Fruit fly (Drosophila melanogaster) whole organism, wandering third instar larva: Measurements from ENCODE around the gene Charon.

Experiments
- Abd-B ChIP-seq: fragments of >200 bp; optimal IDR thresholded peaks from 2 replicates; lab custom pipeline; 2017; ENCODE audit warnings: missing biosample characterization, missing genetic modification characterization
- CG32264 ChIP-seq: fragments of 200-800 bp; sonication (Bioruptor generic); optimal IDR thresholded peaks from 2 replicates; lab custom pipeline; 2016; ENCODE audit warnings: missing biosample characterization, missing genetic modification characterization
- CG9705 ChIP-seq: fragments of 200-800 bp; sonication (Bioruptor generic); optimal IDR thresholded peaks from 2 replicates; lab custom pipeline; 2018; ENCODE audit warnings: missing biosample characterization, mild to moderate bottlenecking, missing genetic modification characterization
- CrebA ChIP-seq: fragments of 200-800 bp; sonication (Bioruptor generic); optimal IDR thresholded peaks from 2 replicates; lab custom pipeline; 2016; ENCODE audit warnings: missing biosample characterization, mild to moderate bottlenecking, missing genetic modification characterization, borderline replicate concordance
- Dfd ChIP-seq: fragments of >200 bp; optimal IDR thresholded peaks from 2 replicates; lab custom pipeline; 2017; ENCODE audit warnings: missing biosample characterization, missing genetic modification characterization
- Dif ChIP-seq: fragments of 200-275, 200-300 bp; sonication (Bioruptor generic); optimal IDR thresholded peaks from 2 replicates; lab custom pipeline; 2018; ENCODE audit warnings: missing biosample characterization, missing genetic modification characterization; ENCODE audit not compliant: partially characterized antibody
- GATAd ChIP-seq: sonication (Bioruptor generic); optimal IDR thresholded peaks from 2 replicates; lab custom pipeline; 2016; ENCODE audit warnings: missing biosample characterization, missing genetic modification characterization
- HLH106 ChIP-seq: fragments of 200-800 bp; optimal IDR thresholded peaks from 3 replicates; lab custom pipeline; 2019; ENCODE audit warnings: missing biosample characterization, mild to moderate bottlenecking, missing genetic modification characterization, moderate library complexity
- Hnf4 ChIP-seq: fragments of 200-800 bp; sonication (Bioruptor generic); optimal IDR thresholded peaks from 2 replicates; lab custom pipeline; 2016; ENCODE audit warnings: missing biosample characterization, mild to moderate bottlenecking, missing genetic modification characterization
- Hr78 ChIP-seq: fragments of >200 bp; optimal IDR thresholded peaks from 2 replicates; lab custom pipeline; 2017; ENCODE audit warnings: missing biosample characterization, missing genetic modification characterization
- Hr83 ChIP-seq: fragments of 200-300 bp; sonication (Bioruptor generic); optimal IDR thresholded peaks from 2 replicates; lab custom pipeline; 2016; ENCODE audit warnings: missing biosample characterization, mild to moderate bottlenecking, missing genetic modification characterization, moderate library complexity; ENCODE audit not compliant: poor library complexity, severe bottlenecking
- Jra ChIP-seq: sonication (Bioruptor generic); optimal IDR thresholded peaks from 2 replicates; lab custom pipeline; 2016; ENCODE audit warnings: missing biosample characterization, missing genetic modification characterization
- Mio ChIP-seq: sonication (Bioruptor generic); optimal IDR thresholded peaks from 2 replicates; lab custom pipeline; 2016; ENCODE audit warnings: missing biosample characterization, missing genetic modification characterization
- Myc ChIP-seq: fragments of >200 bp; optimal IDR thresholded peaks from 2 replicates; lab custom pipeline; 2017
- N ChIP-seq: fragments of >200 bp; optimal IDR thresholded peaks from 2 replicates; lab custom pipeline; 2018; ENCODE audit warnings: missing biosample characterization, missing external identifiers, missing genetic modification characterization
- OdsH ChIP-seq: fragments of 200-800 bp; sonication (Bioruptor generic); optimal IDR thresholded peaks from 2 replicates; lab custom pipeline; 2016; ENCODE audit warnings: missing biosample characterization, mild to moderate bottlenecking, missing genetic modification characterization
- Rel ChIP-seq, 2 experiments: fragments of 200-800 bp; sonication (Bioruptor generic) in 1 of 2; optimal IDR thresholded peaks; 2 replicates in 1 of 2; 3 replicates in 1 of 2; lab custom pipeline; 2016 to 2019; ENCODE audit warnings: mild to moderate bottlenecking in 2 of 2, missing biosample characterization in 2 of 2, missing genetic modification characterization in 2 of 2, moderate library complexity in 1 of 2
- Sp1 ChIP-seq: fragments of 200-800 bp; sonication (Bioruptor generic); optimal IDR thresholded peaks from 3 replicates; lab custom pipeline; 2019; ENCODE audit warnings: missing biosample characterization, mild to moderate bottlenecking, missing genetic modification characterization, moderate library complexity
- Vsx2 ChIP-seq: fragments of 200-300, 225-300 bp; sonication (Bioruptor generic); optimal IDR thresholded peaks from 2 replicates; lab custom pipeline; 2018; ENCODE audit warnings: missing biosample characterization, missing genetic modification characterization; ENCODE audit not compliant: partially characterized antibody
- br ChIP-seq: fragments of 200-800 bp; sonication (Bioruptor generic); optimal IDR thresholded peaks from 2 replicates; lab custom pipeline; 2016; ENCODE audit warnings: missing biosample characterization, missing genetic modification characterization
- brk ChIP-seq: fragments of 200-800 bp; sonication (Bioruptor generic); optimal IDR thresholded peaks from 2 replicates; lab custom pipeline; 2016; ENCODE audit warnings: missing biosample characterization, mild to moderate bottlenecking, missing genetic modification characterization
- dl ChIP-seq, 2 experiments: fragments of 175-275, 200-275 bp in 1 of 2; fragments of 200-275 bp in 1 of 2; sonication (Bioruptor generic); optimal IDR thresholded peaks; lab custom pipeline; 2018; ENCODE audit warnings: mild to moderate bottlenecking in 2 of 2, missing biosample characterization in 2 of 2, missing genetic modification characterization in 2 of 2, moderate library complexity in 2 of 2; ENCODE audit not compliant: partially characterized antibody in 2 of 2, insufficient read depth in 1 of 2
- dmrt93B ChIP-seq: fragments of 200-800 bp; sonication (Bioruptor generic); optimal IDR thresholded peaks from 2 replicates; lab custom pipeline; 2018; ENCODE audit warnings: missing biosample characterization, mild to moderate bottlenecking, missing genetic modification characterization
- dsf ChIP-seq: sonication (Bioruptor generic); optimal IDR thresholded peaks from 2 replicates; lab custom pipeline; 2016; ENCODE audit warnings: missing biosample characterization, missing genetic modification characterization, borderline replicate concordance
- ey ChIP-seq: fragments of 200-800 bp; sonication (Bioruptor generic); optimal IDR thresholded peaks from 2 replicates; lab custom pipeline; 2016; ENCODE audit warnings: missing biosample characterization, missing genetic modification characterization
- foxo ChIP-seq, 2 experiments: fragments of 200-800 bp; sonication (Bioruptor generic); optimal IDR thresholded peaks; 2 replicates in 1 of 2; 3 replicates in 1 of 2; lab custom pipeline; 2016 to 2017; ENCODE audit warnings: missing biosample characterization in 2 of 2, missing genetic modification characterization in 2 of 2
- fru ChIP-seq: fragments of 200-800 bp; sonication (Bioruptor generic); optimal IDR thresholded peaks from 3 replicates; lab custom pipeline; 2016; ENCODE audit warnings: missing biosample characterization, mild to moderate bottlenecking, missing genetic modification characterization
- h ChIP-seq: fragments of 200-800 bp; sonication (Bioruptor generic); optimal IDR thresholded peaks from 3 replicates; lab custom pipeline; 2016; ENCODE audit warnings: missing biosample characterization, mild to moderate bottlenecking, missing genetic modification characterization
- jim ChIP-seq: fragments of 175-275, 200-325 bp; sonication (Bioruptor generic); optimal IDR thresholded peaks from 2 replicates; lab custom pipeline; 2016; ENCODE audit warnings: missing biosample characterization, mild to moderate bottlenecking, missing genetic modification characterization
- lola ChIP-seq: fragments of >200 bp; optimal IDR thresholded peaks from 2 replicates; lab custom pipeline; 2017; ENCODE audit warnings: missing biosample characterization, missing genetic modification characterization
- pan ChIP-seq: fragments of >200 bp; optimal IDR thresholded peaks from 2 replicates; lab custom pipeline; 2017
- psq ChIP-seq: fragments of 200-800 bp; sonication (Bioruptor generic); optimal IDR thresholded peaks from 3 replicates; lab custom pipeline; 2017; ENCODE audit warnings: missing biosample characterization, mild to moderate bottlenecking, missing genetic modification characterization, moderate library complexity
- rgr ChIP-seq: fragments of 200-800 bp; sonication (Bioruptor generic); optimal IDR thresholded peaks from 3 replicates; lab custom pipeline; 2016; ENCODE audit warnings: missing biosample characterization, mild to moderate bottlenecking, missing genetic modification characterization
- sage ChIP-seq: fragments of 200-800 bp; sonication (Bioruptor generic); optimal IDR thresholded peaks from 2 replicates; lab custom pipeline; 2016; ENCODE audit warnings: missing biosample characterization, mild to moderate bottlenecking, missing genetic modification characterization
- sv ChIP-seq: fragments of 200-800 bp; sonication (Bioruptor generic); optimal IDR thresholded peaks from 3 replicates; lab custom pipeline; 2016; ENCODE audit warnings: missing biosample characterization, missing genetic modification characterization
- tai ChIP-seq: sonication (Bioruptor generic); optimal IDR thresholded peaks from 2 replicates; lab custom pipeline; 2016; ENCODE audit warnings: missing biosample characterization, missing genetic modification characterization
- usp ChIP-seq: fragments of >200 bp; optimal IDR thresholded peaks from 2 replicates; lab custom pipeline; 2017; ENCODE audit warnings: missing biosample characterization, missing genetic modification characterization
- woc ChIP-seq: sonication (Bioruptor generic); optimal IDR thresholded peaks from 2 replicates; lab custom pipeline; 2016; ENCODE audit warnings: missing biosample characterization, mild to moderate bottlenecking, missing genetic modification characterization

The Charon gene

dm6 chr2L:1172704-1173107 lies at the start of gene Charon, which contains the start of gene CG4887:
TSS of gene Charon (minus strand) at chr2L:1172805.
TSS of gene CG4887 (plus strand) at chr2L:1173009.
- TF ChIP-seq CrebA (no peak), GATAd (GFP tag; lab: Kevin White, UChicago) (peak; percentile 88), h (GFP tag; lab: Kevin White, UChicago) (peak; percentile 94), CG9705 (GFP tag; lab: Kevin White, UChicago) (peak; percentile 73), dl (GFP tag; optimal IDR thresholded peaks at IDR 0.05; lab: Kevin White, UChicago; ENCODE audit: insufficient read depth in 1 of 2, partially characterized antibody in 2 of 2) (no peak), Myc (lab: Kevin White, UChicago) (peak; percentile 73), sage (no peak), woc (GFP tag; lab: Kevin White, UChicago) (no peak), Abd-B (GFP tag; lab: Kevin White, UChicago) (no peak), Mio (GFP tag; lab: Kevin White, UChicago) (peak; percentile 48), rgr (GFP tag; lab: Kevin White, UChicago) (peak; percentile 90), Hr83 (peak; percentile 16), Rel (GFP tag; optimal IDR thresholded peaks at IDR 0.05; lab: Kevin White, UChicago) (no peak), Rel (tag; optimal IDR thresholded peaks at IDR 0.05; lab: Kevin White, UChicago) (peak; percentile 100), sv (GFP tag; lab: Kevin White, UChicago) (peak; percentile 85), br (GFP tag; lab: Kevin White, UChicago) (no peak), Hnf4 (GFP tag; lab: Kevin White, UChicago) (no peak), dmrt93B (GFP tag; lab: Kevin White, UChicago) (no peak), Vsx2 (no peak), Dif (GFP tag; lab: Kevin White, UChicago) (no peak), ey (GFP tag; lab: Kevin White, UChicago) (peak; percentile 89), fru (GFP tag; lab: Kevin White, UChicago) (no peak), pan (lab: Kevin White, UChicago) (no peak), dsf (GFP tag; lab: Kevin White, UChicago) (no peak), usp (GFP tag; lab: Kevin White, UChicago) (no peak), Jra (GFP tag; lab: Kevin White, UChicago) (no peak), foxo (GFP tag; optimal IDR thresholded peaks at IDR 0.05; lab: Kevin White, UChicago) (peak; percentile 41 to 93), HLH106 (tag; lab: Kevin White, UChicago) (peak; percentile 87), Sp1 (peak; percentile 84), psq (GFP tag; lab: Kevin White, UChicago) (peak; percentile 83), CG32264 (GFP tag; lab: Kevin White, UChicago) (no peak), Hr78 (no peak), OdsH (peak; percentile 88), tai (GFP tag; lab: Kevin White, UChicago) (no peak), lola (no peak), Dfd (GFP tag; lab: Kevin White, UChicago) (no peak), N (GFP tag; lab: Kevin White, UChicago) (no peak), jim (GFP tag; lab: Kevin White, UChicago) (no peak), brk (GFP tag; lab: Kevin White, UChicago) (no peak)

dm6 chr2L:1218993-1219392 lies 46.4 kb upstream of the Charon start, which contains the start of gene CG42329:
TSS of gene CG42329 (plus strand) at chr2L:1219293.
- TF ChIP-seq HLH106 (tag; lab: Kevin White, UChicago) (no peak), Hnf4 (GFP tag; lab: Kevin White, UChicago) (no peak), OdsH (no peak), fru (GFP tag; lab: Kevin White, UChicago) (no peak), psq (GFP tag; lab: Kevin White, UChicago) (no peak), pan (lab: Kevin White, UChicago) (no peak), Mio (GFP tag; lab: Kevin White, UChicago) (no peak)

dm6 chr2L:1218475-1218874 lies 45.9 kb upstream of the Charon start:
- TF ChIP-seq Jra (GFP tag; lab: Kevin White, UChicago) (no peak), CG32264 (GFP tag; lab: Kevin White, UChicago) (no peak), sage (no peak), CG9705 (GFP tag; lab: Kevin White, UChicago) (no peak), Rel (GFP tag; optimal IDR thresholded peaks at IDR 0.05; lab: Kevin White, UChicago) (no peak), Rel (tag; optimal IDR thresholded peaks at IDR 0.05; lab: Kevin White, UChicago) (no peak), CrebA (no peak), tai (GFP tag; lab: Kevin White, UChicago) (no peak), Myc (lab: Kevin White, UChicago) (no peak), ey (GFP tag; lab: Kevin White, UChicago) (no peak), psq (GFP tag; lab: Kevin White, UChicago) (no peak), HLH106 (tag; lab: Kevin White, UChicago) (no peak), fru (GFP tag; lab: Kevin White, UChicago) (no peak), dmrt93B (GFP tag; lab: Kevin White, UChicago) (no peak), dsf (GFP tag; lab: Kevin White, UChicago) (no peak), Hr83 (no peak)
